Worm (Caenorhabditis elegans) whole organism, early embryonic: Measurements from ENCODE around the gene srsx-31.

Experiments used
- B0310.2 ChIP-seq: sonication (generic microtip); optimal IDR thresholded peaks from 2 replicates; lab custom pipeline; 2016; ENCODE audit warnings: mild to moderate bottlenecking, missing genetic modification characterization, missing compliant biosample characterization
- ceh-13 ChIP-seq: fragments of 200-800 bp; sonication (Bioruptor generic); optimal IDR thresholded peaks from 2 replicates; lab custom pipeline; 2018; ENCODE audit warnings: mild to moderate bottlenecking, missing genetic modification characterization, missing compliant biosample characterization
- ceh-36 ChIP-seq: sonication (generic microtip); optimal IDR thresholded peaks from 2 replicates; lab custom pipeline; 2016; ENCODE audit warnings: missing genetic modification characterization, inconsistent platforms, missing compliant biosample characterization
- hnd-1 ChIP-seq: sonication (generic microtip); optimal IDR thresholded peaks from 2 replicates; lab custom pipeline; 2016; ENCODE audit warnings: missing genetic modification characterization, missing compliant biosample characterization
- scrt-1 ChIP-seq: fragments of 200-800 bp; sonication (Bioruptor generic); IDR thresholded peaks from 2 replicates; pipeline ENCODE4 v1.3.6; 2022; ENCODE audit warnings: missing genetic modification characterization, missing compliant biosample characterization

DNA sequence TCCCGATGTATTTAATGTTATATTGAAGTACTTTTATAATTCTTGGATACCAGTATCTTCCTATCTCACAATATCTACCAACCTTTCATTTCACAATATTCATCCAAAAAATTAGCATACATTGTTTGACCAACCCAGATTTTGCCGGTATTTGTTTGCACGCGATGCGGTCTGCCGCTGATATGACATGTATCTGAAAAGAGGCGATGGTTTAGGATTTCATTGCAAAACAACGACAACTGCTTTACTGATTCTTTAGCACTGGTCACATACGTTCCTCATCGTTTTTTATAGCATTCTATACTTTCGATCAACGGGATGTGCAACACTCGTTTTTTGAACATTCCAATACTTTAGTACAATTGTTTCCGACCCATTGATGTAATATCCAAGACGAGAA lies 7.0 kb downstream of the srsx-31 start, which contains the start of gene mam-4:
- TF ChIP-seq scrt-1 (GFP tag; lab: Robert Waterston, UW), result no peak
- no peak for TF ChIP-seq B0310.2 (tag; lab: Kevin White, UChicago)
- TF ChIP-seq ceh-13 (GFP tag; lab: Kevin White, UChicago), result no peak
- no peak for TF ChIP-seq hnd-1
- no peak for TF ChIP-seq ceh-36 (tag; lab: Kevin White, UChicago)
